Worm (Caenorhabditis elegans): ENCODE measurements around the gene srz-48.

ce11 chrV:17486034-17486433 lies 26.1 kb upstream of the srz-48 start, which contains the start of gene scl-24:
- no peak for TF ChIP-seq ztf-23 (GFP tag; IDR thresholded peaks at IDR 0.05)
- TF ChIP-seq T22C8.4 (GFP tag; IDR thresholded peaks at IDR 0.05), result no peak
- TF ChIP-seq cog-1 (tag; optimal IDR thresholded peaks at IDR 0.05), result no peak
- no peak for TF ChIP-seq ref-1 (GFP tag; conservative IDR thresholded peaks at IDR 0.05)
- TF ChIP-seq flt-1 (GFP tag; IDR thresholded peaks at IDR 0.05), result no peak
- no peak for TF ChIP-seq klf-2 (GFP tag; conservative IDR thresholded peaks at IDR 0.05)
- TF ChIP-seq med-1 (GFP tag; optimal IDR thresholded peaks at IDR 0.05; ENCODE audit: insufficient read depth), result no peak
- TF ChIP-seq ztf-29 (GFP tag; IDR thresholded peaks at IDR 0.05), result no peak
